Worm (Caenorhabditis elegans) whole organism, midembryonic: Measurements from ENCODE around the gene cyn-17.

Experiments used
- T22C8.4 ChIP-seq: fragments of 200-800 bp; sonication (Bioruptor generic); IDR thresholded peaks from 2 replicates; pipeline ENCODE4 v1.3.6; 2022; ENCODE audit warnings: missing genetic modification characterization, missing compliant biosample characterization
- cog-1 ChIP-seq: sonication (generic microtip); optimal IDR thresholded peaks from 2 replicates; lab custom pipeline; 2016; ENCODE audit warnings: missing genetic modification characterization, missing compliant biosample characterization
- flt-1 ChIP-seq: fragments of 200-800 bp; sonication (Bioruptor generic); IDR thresholded peaks from 2 replicates; pipeline ENCODE4 v1.3.6; 2022; ENCODE audit warnings: missing genetic modification characterization, missing compliant biosample characterization
- klf-2 ChIP-seq: fragments of 200-800 bp; sonication (Bioruptor generic); conservative IDR thresholded peaks from 2 replicates; pipeline ENCODE4 v1.3.6; 2022; ENCODE audit warnings: missing genetic modification reagents, missing genetic modification characterization, missing compliant biosample characterization
- med-1 ChIP-seq: sonication (generic microtip); optimal IDR thresholded peaks from 2 replicates; lab custom pipeline; 2017; ENCODE audit warnings: missing genetic modification characterization, mild to moderate bottlenecking, missing compliant biosample characterization, antibody characterized with exemption, missing genetic modification reagents; ENCODE audit not compliant: insufficient read depth
- ref-1 ChIP-seq: fragments of 200-800 bp; sonication (Bioruptor generic); conservative IDR thresholded peaks from 2 replicates; pipeline ENCODE4 v1.3.6; 2022; ENCODE audit warnings: missing genetic modification reagents, missing genetic modification characterization, missing compliant biosample characterization
- tab-1 ChIP-seq: fragments of 200-800 bp; sonication (Bioruptor generic); IDR thresholded peaks from 2 replicates; pipeline ENCODE4 v1.3.6; 2022; ENCODE audit warnings: missing genetic modification characterization, missing compliant biosample characterization
- ztf-23 ChIP-seq: fragments of 200-800 bp; sonication (Bioruptor generic); IDR thresholded peaks from 2 replicates; pipeline ENCODE4 v1.3.6; 2022; ENCODE audit warnings: missing genetic modification reagents, missing genetic modification characterization, missing compliant biosample characterization
- ztf-29 ChIP-seq: fragments of 200-800 bp; sonication (Bioruptor generic); IDR thresholded peaks from 2 replicates; pipeline ENCODE4 v1.3.6; 2022; ENCODE audit warnings: missing genetic modification reagents, missing genetic modification characterization, missing compliant biosample characterization

DNA sequence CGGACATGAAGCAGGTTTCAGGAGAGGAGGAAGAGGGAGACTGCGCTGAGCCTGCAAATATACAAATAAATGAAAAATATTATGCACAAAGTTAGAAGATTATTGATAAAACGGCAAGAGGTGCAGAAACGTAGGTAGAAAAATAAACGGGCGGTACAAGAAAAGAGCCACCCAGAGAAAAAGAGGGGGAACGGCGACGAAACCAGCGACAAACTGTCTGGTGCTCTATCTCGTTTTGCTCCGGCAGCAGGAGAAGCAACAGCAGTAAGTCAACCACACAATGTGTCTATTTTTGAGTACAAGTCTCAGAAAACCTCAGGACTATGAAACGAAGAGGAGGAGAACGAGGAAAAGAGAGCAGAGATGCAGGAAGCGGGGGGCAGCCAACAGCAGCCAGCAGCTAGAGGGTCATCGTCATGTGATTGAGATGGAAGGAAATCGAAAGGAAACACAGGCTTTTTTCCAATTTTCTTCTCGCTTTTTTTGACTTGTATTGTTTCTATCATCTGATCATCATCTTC, 46.3 kb downstream of the cyn-17 start, which contains the start of gene F26F12.3:
- TF ChIP-seq ztf-29 (no peak), tab-1 (GFP tag; lab: Robert Waterston, UW) (no peak), ztf-23 (no peak), ref-1 (GFP tag; lab: Robert Waterston, UW) (no peak), med-1 (no peak), cog-1 (no peak), flt-1 (GFP tag; lab: Robert Waterston, UW) (no peak), T22C8.4 (GFP tag; lab: Robert Waterston, UW) (no peak), klf-2 (no peak)
